Fruit fly (Drosophila melanogaster): ENCODE results near the gene CG15561.

DNA sequence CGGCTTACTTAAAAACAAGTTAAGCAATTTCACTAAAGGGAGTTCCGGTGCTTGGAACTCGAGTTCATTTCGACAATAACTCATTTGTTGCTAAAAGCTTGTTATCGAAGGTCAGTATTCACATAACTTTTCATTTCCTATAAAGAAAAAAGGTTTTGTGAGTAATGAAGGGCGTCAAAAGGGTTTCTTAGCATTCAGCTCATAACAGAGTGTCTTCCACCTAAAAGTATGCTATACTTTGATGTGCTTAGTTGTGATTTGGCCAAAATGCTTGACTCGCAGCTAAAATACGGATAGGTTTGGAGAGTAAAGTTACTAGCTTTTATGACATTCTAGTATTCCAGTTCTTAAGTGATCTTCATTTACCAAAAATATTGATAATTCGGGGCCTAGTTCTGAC lies 48.2 kb upstream of the CG15561 start:
- TF ChIP-seq ems (GFP tag; optimal IDR thresholded peaks at IDR 0.05) (no peak), CG3847 (GFP tag; IDR thresholded peaks at IDR 0.05) (no peak), CG1529 (GFP tag; optimal IDR thresholded peaks at IDR 0.05) (no peak), Xbp1 (GFP tag; optimal IDR thresholded peaks at IDR 0.05) (no peak), vvl (GFP tag; IDR thresholded peaks at IDR 0.05) (no peak), CG4730 (GFP tag; IDR thresholded peaks at IDR 0.05) (no peak), CG18476 (GFP tag; optimal IDR thresholded peaks at IDR 0.05) (no peak)
